Worm (Caenorhabditis elegans): Measurements from ENCODE around the gene str-176.
A peak's percentile ranks its signal among the peaks of the same experiment; 100 is the strongest.

The str-176 gene

DNA sequence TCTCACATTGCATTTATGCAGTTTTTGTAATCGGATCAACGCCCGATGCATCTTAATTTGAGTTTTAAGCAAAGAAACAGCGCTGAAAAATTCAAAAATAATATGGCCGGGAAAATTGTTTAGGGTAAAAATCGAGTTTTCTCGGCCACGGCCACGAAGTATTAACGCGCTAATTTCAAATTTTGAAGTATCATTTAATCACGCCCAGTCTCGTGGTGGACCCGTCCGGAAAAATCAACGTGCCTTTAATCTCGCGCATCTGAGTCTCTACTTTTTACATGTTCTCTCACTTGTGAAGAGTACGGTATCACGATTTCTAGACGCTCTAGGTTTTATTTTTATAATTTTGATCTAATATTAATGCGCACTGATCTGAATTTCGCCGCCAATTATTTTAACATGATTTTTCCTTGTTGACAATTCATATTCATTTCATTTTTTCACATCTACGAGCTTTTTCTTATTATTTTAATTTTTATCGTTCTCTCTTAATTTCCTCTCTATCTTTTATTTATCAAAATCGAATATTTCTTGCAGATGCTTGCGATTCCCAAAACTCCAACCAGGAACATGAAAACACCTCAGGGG lies 35.3 kb upstream of the str-176 start, which contains the start of the genes acdh-13 and mesp-1:
acdh-13 (minus strand) TSS at position 51 of the 588 bp plus-strand sequence.
mesp-1 (plus strand) TSS at position 538 of the 588 bp plus-strand sequence.
- TF ChIP-seq unc-62 (GFP tag; optimal IDR thresholded peaks at IDR 0.05): no peak
- no peak for TF ChIP-seq ztf-4 (tag; optimal IDR thresholded peaks at IDR 0.05)
- peak; percentile 14 for TF ChIP-seq sma-3 (GFP tag; optimal IDR thresholded peaks at IDR 0.05)
- TF ChIP-seq elt-3 (tag; optimal IDR thresholded peaks at IDR 0.05): no peak
- no peak for TF ChIP-seq skn-1 (tag; optimal IDR thresholded peaks at IDR 0.05)
- TF ChIP-seq mbf-1 (tag; optimal IDR thresholded peaks at IDR 0.05): no peak
- TF ChIP-seq C34F6.9 (tag; optimal IDR thresholded peaks at IDR 0.05): peak; percentile 56
- no peak for TF ChIP-seq lin-39 (tag; optimal IDR thresholded peaks at IDR 0.05)
- TF ChIP-seq nhr-77 (tag; optimal IDR thresholded peaks at IDR 0.05): no peak
- TF ChIP-seq nhr-129 (tag; optimal IDR thresholded peaks at IDR 0.05): peak; percentile 11
- peak; percentile 59 for TF ChIP-seq unc-55 (GFP tag; optimal IDR thresholded peaks at IDR 0.05)
- TF ChIP-seq nhr-21 (tag; optimal IDR thresholded peaks at IDR 0.05): peak; percentile 6
- TF ChIP-seq sma-9 (GFP tag; optimal IDR thresholded peaks at IDR 0.05): peak; percentile 29
- no peak for TF ChIP-seq sma-9 (tag; optimal IDR thresholded peaks at IDR 0.05)
- TF ChIP-seq mab-5 (tag; optimal IDR thresholded peaks at IDR 0.05): no peak
- no peak for TF ChIP-seq lin-11 (tag; optimal IDR thresholded peaks at IDR 0.05)
- TF ChIP-seq ztf-11 (tag; optimal IDR thresholded peaks at IDR 0.05): no peak
- TF ChIP-seq nhr-237 (tag; optimal IDR thresholded peaks at IDR 0.05): no peak
- TF ChIP-seq ceh-16 (tag; optimal IDR thresholded peaks at IDR 0.05): no peak
- TF ChIP-seq lsy-2 (tag; optimal IDR thresholded peaks at IDR 0.05): peak in 1 of 2 experiments; percentile 68
- TF ChIP-seq zag-1 (tag; optimal IDR thresholded peaks at IDR 0.05): no peak
- no peak for TF ChIP-seq sem-4 (tag; optimal IDR thresholded peaks at IDR 0.05)
- no peak for TF ChIP-seq R02D3.7 (tag; optimal IDR thresholded peaks at IDR 0.05)
- no peak for TF ChIP-seq ZK546.5 (tag; optimal IDR thresholded peaks at IDR 0.05)
- TF ChIP-seq nhr-23 (tag; optimal IDR thresholded peaks at IDR 0.05): no peak
- TF ChIP-seq peb-1 (tag; optimal IDR thresholded peaks at IDR 0.05): no peak
- TF ChIP-seq crh-2 (tag; optimal IDR thresholded peaks at IDR 0.05): no peak
- TF ChIP-seq mdl-1 (tag; optimal IDR thresholded peaks at IDR 0.05): no peak
- no peak for TF ChIP-seq unc-39 (tag; optimal IDR thresholded peaks at IDR 0.05)
- no peak for TF ChIP-seq ama-1 (optimal IDR thresholded peaks at IDR 0.05)
- no peak for TF ChIP-seq dmd-4 (tag; optimal IDR thresholded peaks at IDR 0.05)
- TF ChIP-seq blmp-1 (tag; optimal IDR thresholded peaks at IDR 0.05; ENCODE audit: insufficient read depth): no peak
- peak; percentile 87 for TF ChIP-seq gmeb-1 (tag; optimal IDR thresholded peaks at IDR 0.05)

DNA sequence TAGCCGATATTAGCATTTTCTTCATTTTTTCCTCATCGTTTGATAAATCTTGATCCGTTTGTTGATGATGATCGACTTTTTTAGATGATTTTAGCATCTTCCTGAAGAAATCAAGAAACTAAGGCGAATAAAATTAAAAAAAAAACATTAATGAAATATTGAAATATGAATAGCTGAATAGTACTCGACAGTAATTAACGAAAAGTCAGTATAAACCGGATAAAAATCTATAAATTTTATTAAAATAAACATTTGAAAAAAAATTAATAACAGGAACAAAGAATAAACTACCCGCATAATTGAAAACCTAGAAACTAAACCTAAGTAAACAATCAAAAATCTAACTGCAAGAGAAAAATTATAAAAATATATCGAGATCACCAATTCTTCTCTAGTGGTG lies 32.6 kb upstream of the str-176 start, which contains the start of gene C28C12.12:
C28C12.12 (minus strand) TSS at position 101 of the 400 bp plus-strand sequence.
- TF ChIP-seq ZK546.5 (tag; optimal IDR thresholded peaks at IDR 0.05) (no peak), sem-4 (tag; optimal IDR thresholded peaks at IDR 0.05) (no peak), lin-11 (tag; optimal IDR thresholded peaks at IDR 0.05) (no peak), Y55F3AM.14 (GFP tag; optimal IDR thresholded peaks at IDR 0.05) (no peak), lin-13 (GFP tag; optimal IDR thresholded peaks at IDR 0.05) (no peak), F13H6.1 (tag; optimal IDR thresholded peaks at IDR 0.05) (no peak), crh-2 (tag; optimal IDR thresholded peaks at IDR 0.05) (no peak), ama-1 (optimal IDR thresholded peaks at IDR 0.05) (no peak), gmeb-1 (tag; optimal IDR thresholded peaks at IDR 0.05) (no peak), dmd-4 (tag; optimal IDR thresholded peaks at IDR 0.05) (no peak), nhr-77 (tag; optimal IDR thresholded peaks at IDR 0.05) (no peak), nhr-25 (tag; optimal IDR thresholded peaks at IDR 0.05) (no peak), unc-39 (tag; optimal IDR thresholded peaks at IDR 0.05) (no peak), snpc-4 (tag; optimal IDR thresholded peaks at IDR 0.05) (no peak)

DNA sequence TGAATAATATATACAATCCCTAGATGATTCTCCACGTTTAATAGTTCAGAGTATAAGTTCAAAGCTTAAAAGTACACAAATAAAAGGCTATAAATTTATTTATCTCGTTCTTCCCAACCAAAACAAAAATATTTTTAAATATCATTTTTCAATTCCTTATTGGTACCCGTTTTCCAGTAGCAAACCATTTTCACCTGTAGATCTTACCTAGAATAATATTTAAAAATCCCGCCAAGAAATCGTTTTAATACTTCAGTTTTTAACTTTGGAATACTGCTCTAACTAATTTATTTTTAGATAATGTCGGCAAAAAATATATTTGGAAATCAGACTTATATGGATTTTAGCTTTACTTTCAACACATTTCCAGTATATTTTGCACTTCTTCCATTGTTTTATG lies 28.6 kb upstream of the str-176 start, which contains the start of gene sru-7:
sru-7 (plus strand) TSS at position 301 of the 400 bp plus-strand sequence.
- no peak for TF ChIP-seq gmeb-1 (tag; optimal IDR thresholded peaks at IDR 0.05)
- no peak for TF ChIP-seq ztf-11 (tag; optimal IDR thresholded peaks at IDR 0.05)
- no peak for TF ChIP-seq nhr-25 (tag; optimal IDR thresholded peaks at IDR 0.05)
- no peak for TF ChIP-seq nhr-77 (tag; optimal IDR thresholded peaks at IDR 0.05)
- no peak for TF ChIP-seq lin-11 (tag; optimal IDR thresholded peaks at IDR 0.05)
- no peak for TF ChIP-seq nhr-10 (tag; optimal IDR thresholded peaks at IDR 0.05)
- TF ChIP-seq crh-2 (tag; optimal IDR thresholded peaks at IDR 0.05): no peak
- TF ChIP-seq ztf-4 (tag; optimal IDR thresholded peaks at IDR 0.05): no peak
- TF ChIP-seq zag-1 (tag; optimal IDR thresholded peaks at IDR 0.05): no peak
- TF ChIP-seq sma-9 (GFP tag; optimal IDR thresholded peaks at IDR 0.05): no peak
- TF ChIP-seq sma-9 (tag; optimal IDR thresholded peaks at IDR 0.05): no peak
- no peak for TF ChIP-seq sem-4 (tag; optimal IDR thresholded peaks at IDR 0.05)
- no peak for TF ChIP-seq skn-1 (tag; optimal IDR thresholded peaks at IDR 0.05)
- no peak for TF ChIP-seq nhr-11 (tag; optimal IDR thresholded peaks at IDR 0.05)
- TF ChIP-seq F13H6.1 (tag; optimal IDR thresholded peaks at IDR 0.05): no peak

All from whole organism, L2 larva.